Worm (Caenorhabditis elegans) whole organism, late embryonic: ENCODE measurements around the gene F58H1.2.

Source experiments
- K09A11.1 ChIP-seq: sonication (generic microtip); optimal IDR thresholded peaks from 2 replicates; lab custom pipeline; 2017; ENCODE audit warnings: antibody characterized with exemption, mild to moderate bottlenecking, missing genetic modification characterization, missing compliant biosample characterization; ENCODE audit not compliant: insufficient read depth
- T23F11.4 ChIP-seq: fragments of 200-800 bp; sonication (Bioruptor generic); optimal IDR thresholded peaks from 2 replicates; lab custom pipeline; 2018; ENCODE audit warnings: mild to moderate bottlenecking, missing genetic modification characterization, missing compliant biosample characterization
- ahr-1 ChIP-seq: sonication (generic microtip); optimal IDR thresholded peaks from 2 replicates; lab custom pipeline; 2016; ENCODE audit warnings: missing genetic modification characterization, missing compliant biosample characterization
- ama-1 ChIP-seq: fragments of 150-350 bp; optimal IDR thresholded peaks from 2 replicates; lab custom pipeline; 2014
- ceh-14 ChIP-seq: sonication (generic microtip); optimal IDR thresholded peaks from 2 replicates; lab custom pipeline; 2016; ENCODE audit warnings: missing genotype, missing genetic modification characterization, missing compliant biosample characterization
- ceh-18 ChIP-seq: sonication (generic microtip); optimal IDR thresholded peaks from 2 replicates; lab custom pipeline; 2016; ENCODE audit warnings: missing genetic modification characterization, missing compliant biosample characterization
- ceh-19 ChIP-seq: fragments of 200-800 bp; sonication (Bioruptor generic); optimal IDR thresholded peaks from 2 replicates; lab custom pipeline; 2018; ENCODE audit warnings: mild to moderate bottlenecking, missing genetic modification characterization, missing compliant biosample characterization
- ceh-2 ChIP-seq: sonication (generic microtip); optimal IDR thresholded peaks from 2 replicates; lab custom pipeline; 2016; ENCODE audit warnings: missing genotype, missing genetic modification characterization, missing compliant biosample characterization
- ceh-22 ChIP-seq: sonication (generic microtip); optimal IDR thresholded peaks from 2 replicates; lab custom pipeline; 2017; ENCODE audit warnings: missing biosample characterization, missing genetic modification characterization
- ceh-30 ChIP-seq: fragments of 150-350 bp; optimal IDR thresholded peaks from 2 replicates; lab custom pipeline; 2014; ENCODE audit warnings: missing biosample characterization, missing genetic modification characterization
- ceh-31 ChIP-seq: sonication (generic microtip); optimal IDR thresholded peaks from 2 replicates; lab custom pipeline; 2016; ENCODE audit warnings: missing genetic modification characterization, missing compliant biosample characterization
- ceh-9 ChIP-seq: sonication (generic microtip); optimal IDR thresholded peaks from 2 replicates; lab custom pipeline; 2016; ENCODE audit warnings: mild to moderate bottlenecking, missing genetic modification characterization, inconsistent platforms, missing compliant biosample characterization
- elt-4 ChIP-seq: sonication (generic microtip); optimal IDR thresholded peaks from 2 replicates; lab custom pipeline; 2016; ENCODE audit warnings: missing genetic modification characterization, missing compliant biosample characterization
- eyg-1 ChIP-seq: sonication (generic microtip); optimal IDR thresholded peaks from 2 replicates; lab custom pipeline; 2016; ENCODE audit warnings: missing genotype, missing genetic modification characterization, missing compliant biosample characterization
- gmeb-2 ChIP-seq: sonication (generic microtip); optimal IDR thresholded peaks from 2 replicates; lab custom pipeline; 2016; ENCODE audit warnings: missing genetic modification characterization, inconsistent platforms, missing compliant biosample characterization
- hlh-13 ChIP-seq: fragments of 200-800 bp; sonication (Bioruptor generic); optimal IDR thresholded peaks from 2 replicates; lab custom pipeline; 2018; ENCODE audit warnings: mild to moderate bottlenecking, missing genetic modification characterization, missing compliant biosample characterization
- lin-11 ChIP-seq: fragments of 200-800 bp; sonication (Bioruptor generic); optimal IDR thresholded peaks from 2 replicates; lab custom pipeline; 2018; ENCODE audit warnings: mild to moderate bottlenecking, missing genetic modification characterization, missing compliant biosample characterization
- mec-3 ChIP-seq: sonication (generic microtip); optimal IDR thresholded peaks from 2 replicates; lab custom pipeline; 2016; ENCODE audit warnings: borderline replicate concordance, missing genetic modification characterization, missing compliant biosample characterization
- nhr-11 ChIP-seq: fragments of 150-350 bp; optimal IDR thresholded peaks from 2 replicates; lab custom pipeline; 2014; ENCODE audit warnings: missing biosample characterization, missing genetic modification characterization
- nhr-232 ChIP-seq: sonication (generic microtip); optimal IDR thresholded peaks from 2 replicates; lab custom pipeline; 2016; ENCODE audit warnings: missing genetic modification characterization, missing compliant biosample characterization
- npax-4 ChIP-seq: sonication (generic microtip); optimal IDR thresholded peaks from 2 replicates; lab custom pipeline; 2016; ENCODE audit warnings: missing genetic modification characterization, missing compliant biosample characterization
- odd-2 ChIP-seq: sonication (generic microtip); optimal IDR thresholded peaks from 2 replicates; lab custom pipeline; 2017; ENCODE audit warnings: antibody characterized with exemption, mild to moderate bottlenecking, missing genetic modification characterization, missing compliant biosample characterization
- pha-4 ChIP-seq: fragments of 150-350 bp; optimal IDR thresholded peaks from 2 replicates; lab custom pipeline; 2018; ENCODE audit warnings: missing biosample characterization, missing genetic modification reagents, missing genetic modification characterization
- pqm-1 ChIP-seq: sonication (generic microtip); optimal IDR thresholded peaks from 2 replicates; lab custom pipeline; 2016; ENCODE audit warnings: missing genetic modification characterization, missing compliant biosample characterization
- pros-1 ChIP-seq: fragments of 150-350 bp; optimal IDR thresholded peaks from 2 replicates; lab custom pipeline; 2014; ENCODE audit warnings: missing biosample characterization, missing genetic modification reagents, missing genetic modification characterization
- rnt-1 ChIP-seq: sonication (generic microtip); optimal IDR thresholded peaks from 2 replicates; lab custom pipeline; 2016; ENCODE audit warnings: missing genetic modification characterization, missing compliant biosample characterization
- sdc-2 ChIP-seq: sonication (generic microtip); optimal IDR thresholded peaks from 2 replicates; lab custom pipeline; 2016; ENCODE audit warnings: missing genotype, missing genetic modification characterization, missing compliant biosample characterization
- sox-2 ChIP-seq: fragments of 200-800 bp; sonication (Bioruptor generic); IDR thresholded peaks from 2 replicates; pipeline ENCODE4 v1.3.6; 2022; ENCODE audit warnings: missing genetic modification reagents, missing genetic modification characterization, missing compliant biosample characterization
- tbx-2 ChIP-seq: sonication (generic microtip); optimal IDR thresholded peaks from 2 replicates; lab custom pipeline; 2016; ENCODE audit warnings: missing genetic modification characterization, missing compliant biosample characterization
- tbx-7 ChIP-seq: sonication (generic microtip); optimal IDR thresholded peaks from 2 replicates; lab custom pipeline; 2016; ENCODE audit warnings: missing genotype, missing genetic modification characterization, missing compliant biosample characterization
- ttx-3 ChIP-seq: sonication (generic microtip); optimal IDR thresholded peaks from 2 replicates; lab custom pipeline; 2016; ENCODE audit warnings: missing genetic modification reagents, missing genetic modification characterization, missing compliant biosample characterization
- unc-86 ChIP-seq: sonication (generic microtip); optimal IDR thresholded peaks from 2 replicates; lab custom pipeline; 2016; ENCODE audit warnings: missing genetic modification characterization, missing compliant biosample characterization

F58H1.2 gene

ce11 chrV:11889115-11889935, 39.6 kb upstream of the F58H1.2 start:
- TF ChIP-seq ahr-1, result no peak
- no peak for TF ChIP-seq pha-4
- TF ChIP-seq nhr-11 (tag; lab: Kevin White, UChicago), result no peak
- no peak for TF ChIP-seq ceh-19 (GFP tag; lab: Kevin White, UChicago)
- TF ChIP-seq ceh-14 (tag; lab: Kevin White, UChicago), result no peak

ce11 chrV:11891143-11891862, 37.6 kb upstream of the F58H1.2 start, which contains the start of the genes sodh-2 and srx-76:
TSS of gene sodh-2 (minus strand) at chrV:11891243.
TSS of gene srx-76 (plus strand) at chrV:11891812.
- TF ChIP-seq nhr-232 (tag; lab: Kevin White, UChicago) (no peak), ahr-1 (no peak), gmeb-2 (tag; lab: Kevin White, UChicago) (no peak), ttx-3 (tag; lab: Kevin White, UChicago) (no peak), hlh-13 (GFP tag; lab: Kevin White, UChicago) (no peak), ceh-9 (tag; lab: Kevin White, UChicago) (no peak), ama-1 (lab: Kevin White, UChicago) (no peak), elt-4 (tag; lab: Kevin White, UChicago) (no peak), rnt-1 (tag; lab: Kevin White, UChicago) (no peak), pha-4 (no peak), lin-11 (tag; lab: Kevin White, UChicago) (no peak), mec-3 (tag; lab: Kevin White, UChicago) (no peak), tbx-7 (tag; lab: Kevin White, UChicago) (no peak), ceh-2 (tag; lab: Kevin White, UChicago) (no peak), pros-1 (tag; lab: Kevin White, UChicago) (no peak), sdc-2 (tag; lab: Kevin White, UChicago) (no peak), ceh-22 (tag; lab: Kevin White, UChicago) (no peak), nhr-11 (tag; lab: Kevin White, UChicago) (no peak), K09A11.1 (tag; lab: Kevin White, UChicago) (no peak)

- TF ChIP-seq ceh-18 (tag; lab: Kevin White, UChicago) (no peak), eyg-1 (tag; lab: Kevin White, UChicago) (no peak), npax-4 (tag; lab: Kevin White, UChicago) (no peak), ceh-30 (tag; lab: Kevin White, UChicago) (no peak), elt-4 (tag; lab: Kevin White, UChicago) (no peak)
Measured at ce11 chrV:11893975-11894374, 34.9 kb upstream of the F58H1.2 start, which contains the start of gene K12G11.6. TSS of gene K12G11.6 (plus strand) at chrV:11894331.

- TF ChIP-seq ttx-3 (tag; lab: Kevin White, UChicago) (no peak), ceh-9 (tag; lab: Kevin White, UChicago) (no peak), pqm-1 (tag; lab: Kevin White, UChicago) (no peak), tbx-7 (tag; lab: Kevin White, UChicago) (no peak), ceh-14 (tag; lab: Kevin White, UChicago) (no peak), tbx-2 (peak; percentile 39), nhr-232 (tag; lab: Kevin White, UChicago) (no peak), lin-11 (tag; lab: Kevin White, UChicago) (no peak), ceh-31 (tag; lab: Kevin White, UChicago) (peak; percentile 6)
- TF ChIP-seq, all 69 proteins: peak for 2
Measured at ce11 chrV:11896322-11896898, 32.5 kb upstream of the F58H1.2 start.

ce11 chrV:11897604-11898003, 31.3 kb upstream of the F58H1.2 start:
- TF ChIP-seq sox-2 (no peak), ama-1 (lab: Kevin White, UChicago) (no peak), odd-2 (tag; lab: Kevin White, UChicago) (no peak), tbx-2 (no peak), T23F11.4 (GFP tag; lab: Kevin White, UChicago) (no peak), unc-86 (tag; lab: Kevin White, UChicago) (no peak), mec-3 (tag; lab: Kevin White, UChicago) (no peak)
